Fruit fly (Drosophila melanogaster) whole organism, embryonic: ENCODE measurements around the gene CG4301.

Source experiments
- BEAF-32 ChIP-seq: fragments of 200-800 bp; sonication (Bioruptor generic); optimal IDR thresholded peaks from 3 replicates; lab custom pipeline; 2017; ENCODE audit warnings: missing biosample characterization, missing genetic modification characterization, mild to moderate bottlenecking, moderate library complexity, missing genetic modification reagents
- CG10543 ChIP-seq: fragments of 200-800 bp; sonication (Bioruptor generic); optimal IDR thresholded peaks from 3 replicates; lab custom pipeline; 2017; ENCODE audit warnings: missing biosample characterization, mild to moderate bottlenecking, missing genetic modification characterization, moderate library complexity
- CG12236 ChIP-seq: fragments of 200-800 bp; sonication (Bioruptor generic); optimal IDR thresholded peaks from 2 replicates; lab custom pipeline; 2016; ENCODE audit warnings: missing biosample characterization, missing genetic modification characterization
- CG13775 ChIP-seq: fragments of 200-800 bp; sonication (Bioruptor generic); optimal IDR thresholded peaks from 3 replicates; lab custom pipeline; 2017; ENCODE audit warnings: missing biosample characterization, mild to moderate bottlenecking, missing genetic modification characterization
- CG15696 ChIP-seq: fragments of 200-800 bp; sonication (Bioruptor generic); optimal IDR thresholded peaks from 2 replicates; lab custom pipeline; 2019; ENCODE audit warnings: missing biosample characterization, mild to moderate bottlenecking, missing genetic modification characterization, moderate library complexity
- CG16863 ChIP-seq: fragments of 200-800 bp; sonication (Bioruptor generic); optimal IDR thresholded peaks from 3 replicates; lab custom pipeline; 2016; ENCODE audit warnings: missing biosample characterization, missing genetic modification characterization
- CG17359 ChIP-seq: fragments of 200-800 bp; sonication (Bioruptor generic); optimal IDR thresholded peaks from 3 replicates; lab custom pipeline; 2018; ENCODE audit warnings: missing biosample characterization, mild to moderate bottlenecking, missing genetic modification characterization, moderate library complexity
- CG17612 ChIP-seq: fragments of 200-800 bp; sonication (Bioruptor generic); IDR thresholded peaks from 2 replicates; pipeline ENCODE4 v1.3.6; 2022; ENCODE audit warnings: missing biosample characterization, missing genetic modification characterization
- CG1792 ChIP-seq: fragments of 200-800 bp; sonication (Bioruptor generic); optimal IDR thresholded peaks from 2 replicates; lab custom pipeline; 2016; ENCODE audit warnings: missing biosample characterization, missing genetic modification characterization
- CG2875 ChIP-seq: fragments of 200-800 bp; sonication (Bioruptor generic); optimal IDR thresholded peaks from 2 replicates; lab custom pipeline; 2017; ENCODE audit warnings: missing biosample characterization, mild to moderate bottlenecking, missing genetic modification characterization, missing genetic modification reagents
- CG30020 ChIP-seq: fragments of 200-800 bp; optimal IDR thresholded peaks from 2 replicates; lab custom pipeline; 2019; ENCODE audit warnings: missing biosample characterization, mild to moderate bottlenecking, missing genetic modification characterization, moderate library complexity
- CG31388 ChIP-seq: fragments of 200-800 bp; sonication (Bioruptor generic); optimal IDR thresholded peaks from 2 replicates; lab custom pipeline; 2016; ENCODE audit warnings: missing biosample characterization, missing genetic modification characterization
- CG3407 ChIP-seq: fragments of 200-800 bp; sonication (Bioruptor generic); optimal IDR thresholded peaks from 2 replicates; lab custom pipeline; 2018; ENCODE audit warnings: missing biosample characterization, mild to moderate bottlenecking, missing genetic modification characterization
- CG3726 ChIP-seq: fragments of 200-800 bp; sonication (Bioruptor generic); IDR thresholded peaks from 3 replicates; pipeline ENCODE4, ENCODE4 v1.3.6; 2022; ENCODE audit warnings: missing biosample characterization, missing genetic modification characterization
- CG6272 ChIP-seq: fragments of 200-800 bp; sonication (Bioruptor generic); IDR thresholded peaks from 2 replicates; pipeline ENCODE4 v1.3.6; 2022; ENCODE audit warnings: missing biosample characterization, missing genetic modification characterization
- CG6683 ChIP-seq: fragments of 200-800 bp; sonication (Bioruptor generic); optimal IDR thresholded peaks from 2 replicates; lab custom pipeline; 2017; ENCODE audit warnings: missing biosample characterization, mild to moderate bottlenecking, missing genetic modification characterization, missing genetic modification reagents
- CG6813 ChIP-seq: fragments of 200-800 bp; sonication (Bioruptor generic); optimal IDR thresholded peaks from 2 replicates; lab custom pipeline; 2017; ENCODE audit warnings: missing biosample characterization, missing genetic modification characterization, mild to moderate bottlenecking, moderate library complexity, missing genetic modification reagents
- CG7963 ChIP-seq: fragments of 200-800 bp; sonication (Bioruptor generic); IDR thresholded peaks from 3 replicates; pipeline ENCODE4 v1.3.6; 2022; ENCODE audit warnings: missing biosample characterization, missing genetic modification characterization; ENCODE audit not compliant: partially characterized antibody
- CG8924 ChIP-seq: fragments of 200-800 bp; optimal IDR thresholded peaks from 3 replicates; lab custom pipeline; 2019; ENCODE audit warnings: missing biosample characterization, mild to moderate bottlenecking, missing genetic modification characterization, moderate library complexity
- CHES-1-like ChIP-seq: fragments of 200-800 bp; sonication (Bioruptor generic); optimal IDR thresholded peaks from 2 replicates; lab custom pipeline; 2016; ENCODE audit warnings: missing biosample characterization, missing genetic modification characterization
- Dbx ChIP-seq: fragments of 200-800 bp; sonication (Bioruptor generic); IDR thresholded peaks from 3 replicates; pipeline ENCODE4 v1.3.6; 2022; ENCODE audit warnings: missing biosample characterization, missing genetic modification characterization
- Fer3 ChIP-seq: fragments of 200-800 bp; sonication (Bioruptor generic); optimal IDR thresholded peaks from 2 replicates; lab custom pipeline; 2018; ENCODE audit warnings: missing biosample characterization, mild to moderate bottlenecking, missing genetic modification characterization, moderate library complexity
- Hsf ChIP-seq: fragments of 200-800 bp; sonication (Bioruptor generic); optimal IDR thresholded peaks from 3 replicates; lab custom pipeline; 2016; ENCODE audit warnings: missing biosample characterization, missing genetic modification characterization
- MBD-R2 ChIP-seq: fragments of 200-800 bp; sonication (Bioruptor generic); IDR thresholded peaks from 2 replicates; pipeline ENCODE4 v1.3.6; 2022; ENCODE audit warnings: missing biosample characterization, missing genetic modification characterization
- Neu2 ChIP-seq: fragments of 200-800 bp; sonication (Bioruptor generic); optimal IDR thresholded peaks from 3 replicates; lab custom pipeline; 2016; ENCODE audit warnings: missing biosample characterization, missing genetic modification characterization, borderline replicate concordance
- Oli ChIP-seq: fragments of 200-800 bp; sonication (Bioruptor generic); optimal IDR thresholded peaks from 2 replicates; lab custom pipeline; 2018; ENCODE audit warnings: missing biosample characterization, mild to moderate bottlenecking, missing genetic modification characterization, moderate library complexity
- PHDP ChIP-seq: fragments of 200-800 bp; sonication (Bioruptor generic); optimal IDR thresholded peaks from 3 replicates; lab custom pipeline; 2018; ENCODE audit warnings: missing biosample characterization, mild to moderate bottlenecking, missing genetic modification characterization, moderate library complexity
- Pdp1 ChIP-seq, 2 experiments: fragments of 200-800 bp; sonication (Bioruptor generic); optimal IDR thresholded peaks; 3 replicates each; lab custom pipeline; 2016; ENCODE audit warnings: missing biosample characterization in 2 of 2, missing genetic modification characterization in 2 of 2, mild to moderate bottlenecking in 1 of 2, moderate library complexity in 1 of 2
- Sry-β ChIP-seq: fragments of 200-800 bp; sonication (Bioruptor generic); optimal IDR thresholded peaks from 2 replicates; lab custom pipeline; 2018; ENCODE audit warnings: missing biosample characterization, mild to moderate bottlenecking, missing genetic modification characterization, moderate library complexity
- YL-1 ChIP-seq: fragments of 200-800 bp; sonication (Bioruptor generic); optimal IDR thresholded peaks from 3 replicates; lab custom pipeline; 2017; ENCODE audit warnings: missing biosample characterization, mild to moderate bottlenecking, missing genetic modification characterization
- abd-A ChIP-seq: fragments of 200-800 bp; sonication (Bioruptor generic); optimal IDR thresholded peaks from 3 replicates; lab custom pipeline; 2019; ENCODE audit warnings: missing biosample characterization, mild to moderate bottlenecking, missing genetic modification characterization, moderate library complexity
- ash1 ChIP-seq: fragments of 200-800 bp; sonication (Bioruptor generic); optimal IDR thresholded peaks from 2 replicates; lab custom pipeline; 2018; ENCODE audit warnings: missing biosample characterization, mild to moderate bottlenecking, missing genetic modification characterization
- cas ChIP-seq: fragments of 200-800 bp; sonication (Bioruptor generic); IDR thresholded peaks from 2 replicates; pipeline ENCODE4 v1.3.6; 2022; ENCODE audit warnings: missing biosample characterization, missing genetic modification characterization
- dati ChIP-seq: fragments of 200-800 bp; sonication (Bioruptor generic); IDR thresholded peaks from 2 replicates; pipeline ENCODE4 v1.3.6; 2022; ENCODE audit warnings: missing biosample characterization, missing genetic modification characterization
- dm ChIP-seq: fragments of 200-800 bp; sonication (Bioruptor generic); optimal IDR thresholded peaks from 3 replicates; lab custom pipeline; 2016; ENCODE audit warnings: missing biosample characterization, missing genetic modification characterization
- en ChIP-seq: fragments of 200-800 bp; sonication (Bioruptor generic); optimal IDR thresholded peaks from 2 replicates; lab custom pipeline; 2016; ENCODE audit warnings: missing biosample characterization, missing genetic modification characterization
- ftz-f1 ChIP-seq: fragments of 200-800 bp; sonication (Bioruptor generic); optimal IDR thresholded peaks from 2 replicates; lab custom pipeline; 2016; ENCODE audit warnings: missing biosample characterization, missing genetic modification characterization
- kah ChIP-seq: fragments of 200-800 bp; sonication (Bioruptor generic); optimal IDR thresholded peaks from 2 replicates; lab custom pipeline; 2018; ENCODE audit warnings: missing biosample characterization, mild to moderate bottlenecking, missing genetic modification characterization
- mam ChIP-seq: fragments of 200-800 bp; sonication (Bioruptor generic); optimal IDR thresholded peaks from 3 replicates; lab custom pipeline; 2016; ENCODE audit warnings: missing biosample characterization, missing genetic modification characterization
- mld ChIP-seq: fragments of 200-800 bp; sonication (Bioruptor generic); IDR thresholded peaks from 3 replicates; pipeline ENCODE4 v1.3.6; 2022; ENCODE audit warnings: missing biosample characterization, missing genetic modification characterization; ENCODE audit not compliant: partially characterized antibody
- pzg ChIP-seq: fragments of 200-800 bp; sonication (Bioruptor generic); optimal IDR thresholded peaks from 3 replicates; lab custom pipeline; 2018; ENCODE audit warnings: missing biosample characterization, mild to moderate bottlenecking, missing genetic modification characterization, moderate library complexity
- ranshi ChIP-seq: fragments of 200-800 bp; sonication (Bioruptor generic); IDR thresholded peaks from 2 replicates; pipeline ENCODE4 v1.3.6; 2022; ENCODE audit warnings: missing biosample characterization, missing genetic modification characterization
- salm ChIP-seq: fragments of 200-800 bp; sonication (Bioruptor generic); optimal IDR thresholded peaks from 2 replicates; lab custom pipeline; 2018; ENCODE audit warnings: missing biosample characterization, mild to moderate bottlenecking, missing genetic modification characterization
- sd ChIP-seq: fragments of 200-800 bp; sonication (Bioruptor generic); optimal IDR thresholded peaks from 3 replicates; lab custom pipeline; 2018; ENCODE audit warnings: missing biosample characterization, mild to moderate bottlenecking, missing genetic modification characterization, moderate library complexity
- seq ChIP-seq: fragments of 200-800 bp; sonication (Bioruptor generic); IDR thresholded peaks from 2 replicates; pipeline ENCODE4 v1.3.6; 2022; ENCODE audit warnings: missing biosample characterization, missing genetic modification characterization
- sim ChIP-seq: fragments of 200-800 bp; sonication (Bioruptor generic); IDR thresholded peaks from 2 replicates; pipeline ENCODE4 v1.3.6; 2022; ENCODE audit warnings: missing biosample characterization, missing genetic modification characterization
- sqz ChIP-seq: fragments of 200-800 bp; sonication (Bioruptor generic); optimal IDR thresholded peaks from 3 replicates; lab custom pipeline; 2018; ENCODE audit warnings: missing biosample characterization, mild to moderate bottlenecking, missing genetic modification characterization
- unc-4 ChIP-seq: fragments of 200-800 bp; sonication (Bioruptor generic); IDR thresholded peaks from 2 replicates; pipeline ENCODE4 v1.3.6; 2022; ENCODE audit warnings: missing biosample characterization, missing genetic modification characterization; ENCODE audit not compliant: partially characterized antibody

Gene CG4301

dm6 chrX:16383667-16384515 is 21.4 kb upstream of the CG4301 start (continued):
- peak; percentile 95 for TF ChIP-seq CG10543 (GFP tag; lab: Kevin White, UChicago)
- TF ChIP-seq CG1792 (GFP tag; lab: Kevin White, UChicago): peak; percentile 57
- TF ChIP-seq Sry-β (GFP tag; lab: Kevin White, UChicago): peak; percentile 48
- TF ChIP-seq pzg (GFP tag; lab: Kevin White, UChicago): no peak
- peak; percentile 47 for TF ChIP-seq CG12236 (GFP tag; lab: Kevin White, UChicago)
- no peak for TF ChIP-seq Neu2 (GFP tag; lab: Kevin White, UChicago)
- TF ChIP-seq CG16863 (GFP tag; lab: Kevin White, UChicago): no peak
- no peak for TF ChIP-seq abd-A (tag; lab: Kevin White, UChicago)
- TF ChIP-seq Fer3: peak; percentile 92
- TF ChIP-seq BEAF-32: no peak
- TF ChIP-seq CG6272 (GFP tag; lab: Robert Waterston, UW): no peak
- TF ChIP-seq CG2875 (GFP tag; lab: Kevin White, UChicago): peak; percentile 65
- TF ChIP-seq kah (GFP tag; lab: Kevin White, UChicago): peak; percentile 50
- peak; percentile 90 for TF ChIP-seq CG15696 (tag; lab: Kevin White, UChicago)
- peak; percentile 81 for TF ChIP-seq sd (tag; lab: Kevin White, UChicago)
- TF ChIP-seq CG31388 (GFP tag; lab: Kevin White, UChicago): no peak
- peak; percentile 61 for TF ChIP-seq mam (GFP tag; lab: Kevin White, UChicago)
- TF ChIP-seq en (GFP tag; lab: Kevin White, UChicago): peak; percentile 18
- TF ChIP-seq Hsf (GFP tag; lab: Kevin White, UChicago): peak; percentile 58
- TF ChIP-seq dm (GFP tag; lab: Kevin White, UChicago): no peak
- TF ChIP-seq MBD-R2 (GFP tag; lab: Robert Waterston, UW): no peak; the same call in 1 of the 2 replicates
- TF ChIP-seq sqz (GFP tag; lab: Kevin White, UChicago): no peak
- TF ChIP-seq CG7963: no peak
- TF ChIP-seq ash1 (GFP tag; lab: Kevin White, UChicago): peak; percentile 67
- peak; percentile 78 for TF ChIP-seq CG8924 (tag; lab: Kevin White, UChicago)
- TF ChIP-seq salm: peak; percentile 80
- TF ChIP-seq sim (GFP tag; lab: Robert Waterston, UW): peak; percentile 37; the same call in 1 of the 2 replicates
- TF ChIP-seq ranshi (GFP tag; lab: Robert Waterston, UW): peak; percentile 69; the same call in 1 of the 2 replicates
- TF ChIP-seq CG17612: no peak
- peak; percentile 94 for TF ChIP-seq PHDP (tag; lab: Kevin White, UChicago)
- TF ChIP-seq CG13775 (GFP tag; lab: Kevin White, UChicago): peak; percentile 7
- TF ChIP-seq unc-4: no peak
- TF ChIP-seq CG3407: peak; percentile 72
- no peak for TF ChIP-seq dati (GFP tag; lab: Robert Waterston, UW)
- TF ChIP-seq Dbx (GFP tag; lab: Robert Waterston, UW): peak; percentile 78; the same call in 2 of the 3 replicates
- no peak for TF ChIP-seq cas (GFP tag; lab: Robert Waterston, UW)
- peak; percentile 70 for TF ChIP-seq YL-1 (GFP tag; lab: Kevin White, UChicago)
- peak; percentile 88 for TF ChIP-seq CG17359
- TF ChIP-seq ftz-f1: no peak
- TF ChIP-seq CG30020 (tag; lab: Kevin White, UChicago): no peak
- peak; percentile 80 for TF ChIP-seq CG6683 (GFP tag; lab: Kevin White, UChicago)
- TF ChIP-seq Pdp1 (GFP tag; optimal IDR thresholded peaks at IDR 0.05; lab: Kevin White, UChicago): peak; percentile 31 to 60
- no peak for TF ChIP-seq mld
- peak; percentile 75 for TF ChIP-seq seq (GFP tag; lab: Robert Waterston, UW)
- TF ChIP-seq CG6813: peak; percentile 95
- TF ChIP-seq Oli: no peak
- TF ChIP-seq CHES-1-like: peak; percentile 68
- no peak; the same call in 2 of the 3 replicates for TF ChIP-seq CG3726
